Fruit fly (Drosophila melanogaster) whole organism, embryonic: Measurements from ENCODE around the gene Trm7-32.

Source experiments
- Antp ChIP-seq: fragments of 200-800 bp; sonication (Bioruptor generic); optimal IDR thresholded peaks from 3 replicates; lab custom pipeline; 2016; ENCODE audit warnings: missing biosample characterization, missing genetic modification characterization
- CG10267 ChIP-seq: fragments of 200-800 bp; sonication (Bioruptor generic); optimal IDR thresholded peaks from 2 replicates; lab custom pipeline; 2018; ENCODE audit warnings: missing biosample characterization, mild to moderate bottlenecking, missing genetic modification characterization, moderate library complexity
- CG10431 ChIP-seq: fragments of 200-800 bp; sonication (Bioruptor generic); optimal IDR thresholded peaks from 3 replicates; lab custom pipeline; 2018; ENCODE audit warnings: missing biosample characterization, mild to moderate bottlenecking, missing genetic modification characterization
- CG10979 ChIP-seq: fragments of 200-800 bp; sonication (Bioruptor generic); optimal IDR thresholded peaks from 2 replicates; lab custom pipeline; 2018; ENCODE audit warnings: missing biosample characterization, mild to moderate bottlenecking, missing genetic modification characterization, moderate library complexity
- CG11398 ChIP-seq: fragments of 200-800 bp; sonication (Bioruptor generic); optimal IDR thresholded peaks from 2 replicates; lab custom pipeline; 2016; ENCODE audit warnings: missing biosample characterization, missing genetic modification characterization
- CG13424 ChIP-seq: fragments of 200-800 bp; sonication (Bioruptor generic); optimal IDR thresholded peaks from 2 replicates; lab custom pipeline; 2019; ENCODE audit warnings: missing biosample characterization, mild to moderate bottlenecking, missing genetic modification characterization, moderate library complexity
- CG13624 ChIP-seq: fragments of 200-800 bp; sonication (Bioruptor generic); optimal IDR thresholded peaks from 2 replicates; lab custom pipeline; 2016; ENCODE audit warnings: missing biosample characterization, missing genetic modification characterization
- CG16813 ChIP-seq: fragments of 200-800 bp; sonication (Bioruptor generic); IDR thresholded peaks from 3 replicates; pipeline ENCODE4 v1.3.6; 2022; ENCODE audit warnings: missing biosample characterization, missing genetic modification characterization; ENCODE audit not compliant: partially characterized antibody
- CG17328 ChIP-seq: fragments of 200-800 bp; sonication (Bioruptor generic); IDR thresholded peaks from 2 replicates; pipeline ENCODE4 v1.3.6; 2022; ENCODE audit warnings: missing biosample characterization, missing genetic modification characterization
- CG1792 ChIP-seq: fragments of 200-800 bp; sonication (Bioruptor generic); optimal IDR thresholded peaks from 2 replicates; lab custom pipeline; 2016; ENCODE audit warnings: missing biosample characterization, missing genetic modification characterization
- CG2712 ChIP-seq: fragments of 200-800 bp; optimal IDR thresholded peaks from 3 replicates; lab custom pipeline; 2019; ENCODE audit warnings: missing biosample characterization, mild to moderate bottlenecking, missing genetic modification characterization, moderate library complexity
- CG3065 ChIP-seq: fragments of 200-800 bp; sonication (Bioruptor generic); optimal IDR thresholded peaks from 2 replicates; lab custom pipeline; 2016; ENCODE audit warnings: missing biosample characterization, missing genetic modification characterization
- CG34224 ChIP-seq: fragments of 200-800 bp; sonication (Bioruptor generic); IDR thresholded peaks from 3 replicates; pipeline ENCODE4 v1.3.6; 2022; ENCODE audit warnings: missing biosample characterization, missing genetic modification characterization; ENCODE audit not compliant: partially characterized antibody
- CG4282 ChIP-seq: fragments of 200-800 bp; sonication (Bioruptor generic); optimal IDR thresholded peaks from 2 replicates; lab custom pipeline; 2016; ENCODE audit warnings: missing biosample characterization, missing genetic modification characterization
- CG4404 ChIP-seq: fragments of 200-800 bp; sonication (Bioruptor generic); IDR thresholded peaks from 2 replicates; pipeline ENCODE4 v1.3.6; 2022; ENCODE audit warnings: missing biosample characterization, missing genetic modification characterization
- CG6791 ChIP-seq: fragments of 200-800 bp; sonication (Bioruptor generic); IDR thresholded peaks from 3 replicates; pipeline ENCODE4 v1.3.6; 2022; ENCODE audit warnings: missing biosample characterization, missing genetic modification characterization; ENCODE audit not compliant: partially characterized antibody
- CG7987 ChIP-seq: fragments of 200-800 bp; sonication (Bioruptor generic); optimal IDR thresholded peaks from 2 replicates; lab custom pipeline; 2018; ENCODE audit warnings: missing biosample characterization, mild to moderate bottlenecking, missing genetic modification characterization, moderate library complexity
- CG9215 ChIP-seq: fragments of 200-800 bp; sonication (Bioruptor generic); IDR thresholded peaks from 2 replicates; pipeline ENCODE4 v1.3.6; 2022; ENCODE audit warnings: missing biosample characterization, missing genetic modification characterization
- CG9609 ChIP-seq: fragments of 200-800 bp; sonication (Bioruptor generic); optimal IDR thresholded peaks from 3 replicates; lab custom pipeline; 2016; ENCODE audit warnings: missing biosample characterization, missing genetic modification characterization
- CG9817 ChIP-seq: fragments of 200-800 bp; sonication (Bioruptor generic); optimal IDR thresholded peaks from 2 replicates; lab custom pipeline; 2018; ENCODE audit warnings: missing biosample characterization, mild to moderate bottlenecking, missing genetic modification characterization, moderate library complexity
- Dll ChIP-seq: fragments of 200-800 bp; sonication (Bioruptor generic); IDR thresholded peaks from 4 replicates; pipeline ENCODE4 v1.3.6; 2022; ENCODE audit warnings: missing biosample characterization, missing genetic modification characterization; ENCODE audit not compliant: partially characterized antibody
- Doc3 ChIP-seq: fragments of 200-800 bp; sonication (Bioruptor generic); IDR thresholded peaks from 3 replicates; pipeline ENCODE4 v1.3.6; 2022; ENCODE audit warnings: missing biosample characterization, missing genetic modification characterization; ENCODE audit not compliant: partially characterized antibody
- ERR ChIP-seq: fragments of 200-800 bp; sonication (Bioruptor generic); optimal IDR thresholded peaks from 2 replicates; lab custom pipeline; 2016; ENCODE audit warnings: missing biosample characterization, missing genetic modification characterization
- Ets97D ChIP-seq: fragments of 200-800 bp; sonication (Bioruptor generic); optimal IDR thresholded peaks from 3 replicates; lab custom pipeline; 2016; ENCODE audit warnings: missing biosample characterization, missing genetic modification characterization
- Gsc ChIP-seq: fragments of 200-800 bp; sonication (Bioruptor generic); IDR thresholded peaks from 2 replicates; pipeline ENCODE4 v1.3.6; 2022; ENCODE audit warnings: missing biosample characterization, missing genetic modification characterization
- Meics ChIP-seq: fragments of 200-800 bp; sonication (Bioruptor generic); optimal IDR thresholded peaks from 2 replicates; lab custom pipeline; 2017; ENCODE audit warnings: missing biosample characterization, mild to moderate bottlenecking, missing genetic modification characterization
- NC2β ChIP-seq: fragments of 200-800 bp; sonication (Bioruptor generic); optimal IDR thresholded peaks from 2 replicates; lab custom pipeline; 2016; ENCODE audit warnings: missing biosample characterization, missing genetic modification characterization
- PHDP ChIP-seq: fragments of 200-800 bp; sonication (Bioruptor generic); optimal IDR thresholded peaks from 3 replicates; lab custom pipeline; 2018; ENCODE audit warnings: missing biosample characterization, mild to moderate bottlenecking, missing genetic modification characterization, moderate library complexity
- Rfx ChIP-seq: fragments of 200-800 bp; sonication (Bioruptor generic); IDR thresholded peaks from 2 replicates; pipeline ENCODE4 v1.3.6; 2022; ENCODE audit warnings: missing biosample characterization, missing genetic modification characterization
- Sin3A ChIP-seq: fragments of >200 bp; optimal IDR thresholded peaks from 2 replicates; lab custom pipeline; 2018
- Stat92E ChIP-seq, 3 experiments: fragments of >200 bp in 2 of 3; fragments of 200-800 bp in 1 of 3; sonication (Bioruptor generic) in 1 of 3; optimal IDR thresholded peaks; 2 replicates each; lab custom pipeline; 2017 to 2019; ENCODE audit warnings: missing biosample characterization in 3 of 3, missing genetic modification characterization in 3 of 3, mild to moderate bottlenecking in 1 of 3, moderate library complexity in 1 of 3
- Usf ChIP-seq: fragments of 200-800 bp; sonication (Bioruptor generic); optimal IDR thresholded peaks from 2 replicates; lab custom pipeline; 2017; ENCODE audit warnings: missing genotype, missing biosample characterization, missing genetic modification characterization
- Vsx1 ChIP-seq: fragments of 200-800 bp; sonication (Bioruptor generic); optimal IDR thresholded peaks from 2 replicates; lab custom pipeline; 2017; ENCODE audit warnings: missing biosample characterization, mild to moderate bottlenecking, missing genetic modification characterization, missing genetic modification reagents
- bcd ChIP-seq: fragments of 200-800 bp; sonication (Bioruptor generic); optimal IDR thresholded peaks from 2 replicates; lab custom pipeline; 2017; ENCODE audit warnings: missing biosample characterization, mild to moderate bottlenecking, missing genetic modification characterization
- chinmo ChIP-seq: fragments of 200-800 bp; sonication (Bioruptor generic); IDR thresholded peaks from 4 replicates; pipeline ENCODE4 v1.3.6; 2022; ENCODE audit warnings: missing biosample characterization, missing genetic modification characterization; ENCODE audit not compliant: partially characterized antibody
- chm ChIP-seq: fragments of 200-800 bp; sonication (Bioruptor generic); IDR thresholded peaks from 2 replicates; pipeline ENCODE4 v1.3.6; 2022; ENCODE audit warnings: missing biosample characterization, missing genetic modification characterization
- dm ChIP-seq: fragments of 200-800 bp; sonication (Bioruptor generic); optimal IDR thresholded peaks from 3 replicates; lab custom pipeline; 2016; ENCODE audit warnings: missing biosample characterization, missing genetic modification characterization
- fd102C ChIP-seq: fragments of 200-800 bp; sonication (Bioruptor generic); optimal IDR thresholded peaks from 2 replicates; lab custom pipeline; 2018; ENCODE audit warnings: missing biosample characterization, mild to moderate bottlenecking, missing genetic modification characterization, moderate library complexity
- fd96Cb ChIP-seq: fragments of 200-800 bp; sonication (Bioruptor generic); optimal IDR thresholded peaks from 2 replicates; lab custom pipeline; 2018; ENCODE audit warnings: missing biosample characterization, mild to moderate bottlenecking, missing genetic modification characterization, moderate library complexity
- hb ChIP-seq: fragments of 200-800 bp; sonication (Bioruptor generic); IDR thresholded peaks from 3 replicates; pipeline ENCODE4 v1.3.6; 2022; ENCODE audit warnings: missing biosample characterization, missing genetic modification characterization; ENCODE audit not compliant: partially characterized antibody
- maf-S ChIP-seq: fragments of 200-800 bp; sonication (Bioruptor generic); optimal IDR thresholded peaks from 2 replicates; lab custom pipeline; 2016; ENCODE audit warnings: missing biosample characterization, missing genetic modification characterization
- mam ChIP-seq: fragments of 200-800 bp; sonication (Bioruptor generic); optimal IDR thresholded peaks from 3 replicates; lab custom pipeline; 2016; ENCODE audit warnings: missing biosample characterization, missing genetic modification characterization
- phol ChIP-seq: fragments of 200-800 bp; sonication (Bioruptor generic); optimal IDR thresholded peaks from 3 replicates; lab custom pipeline; 2018; ENCODE audit warnings: missing biosample characterization, mild to moderate bottlenecking, missing genetic modification characterization, moderate library complexity
- repo ChIP-seq: fragments of 200-800 bp; sonication (Bioruptor generic); optimal IDR thresholded peaks from 2 replicates; lab custom pipeline; 2016; ENCODE audit warnings: missing biosample characterization, missing genetic modification characterization
- sens ChIP-seq: fragments of 200-800 bp; sonication (Bioruptor generic); peaks from one replicate; lab custom pipeline; 2016; ENCODE audit warnings: missing biosample characterization, missing genetic modification characterization
- sr ChIP-seq: fragments of 200-800 bp; sonication (Bioruptor generic); IDR thresholded peaks from 3 replicates; pipeline ENCODE4 v1.3.6; 2022; ENCODE audit warnings: missing biosample characterization, missing genetic modification characterization
- stwl ChIP-seq: fragments of 200-800 bp; sonication (Bioruptor generic); optimal IDR thresholded peaks from 3 replicates; lab custom pipeline; 2018; ENCODE audit warnings: missing biosample characterization, mild to moderate bottlenecking, missing genetic modification characterization, moderate library complexity
- unpg ChIP-seq: fragments of 200-800 bp; sonication (Bioruptor generic); optimal IDR thresholded peaks from 3 replicates; lab custom pipeline; 2018; ENCODE audit warnings: missing biosample characterization, mild to moderate bottlenecking, missing genetic modification characterization, moderate library complexity

The Trm7-32 gene

DNA sequence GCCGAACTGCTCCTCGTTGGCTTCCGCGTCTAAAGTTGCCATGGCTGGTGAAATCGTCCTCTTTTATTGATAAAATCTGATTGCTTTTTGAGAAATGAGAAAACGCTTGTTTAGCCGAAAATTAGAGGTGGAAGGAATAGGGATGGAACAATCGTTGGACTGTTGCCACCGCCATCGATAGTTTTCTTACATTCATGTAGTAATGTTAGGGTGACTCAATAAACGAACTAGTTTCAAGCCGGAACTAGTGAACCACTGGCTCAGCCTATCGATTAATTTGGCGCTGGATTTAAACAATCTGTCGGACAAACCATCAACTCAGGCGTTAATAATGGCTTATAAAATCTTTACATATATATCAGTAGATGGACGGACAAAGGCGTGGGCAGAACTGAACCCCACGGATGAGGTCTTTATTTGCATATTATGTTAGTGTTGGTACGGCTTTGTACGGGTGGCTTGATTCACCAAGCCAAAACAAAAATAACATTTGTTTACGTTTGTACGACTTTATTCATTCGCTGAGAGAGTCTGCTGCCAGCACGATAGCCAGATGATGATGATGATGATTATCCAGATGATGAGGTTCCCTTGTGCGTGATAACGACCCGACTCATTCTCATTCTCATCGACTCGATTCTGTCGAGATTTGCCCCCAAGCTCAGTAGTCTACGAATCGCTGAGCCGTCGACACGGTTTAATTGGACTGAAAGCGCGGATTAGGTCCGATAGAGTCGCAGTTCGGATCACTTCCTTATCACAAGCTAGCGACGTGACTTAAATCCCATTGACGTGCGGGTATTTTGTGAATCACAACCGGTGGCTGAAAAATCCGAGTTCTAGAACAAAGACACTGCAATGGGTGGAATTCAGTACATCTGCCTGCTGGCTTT lies 38.0 kb upstream of the Trm7-32 start, which contains the start of the genes Sf3a1 and Irc (continued):
- TF ChIP-seq ERR (peak; percentile 25), CG2712 (tag; lab: Kevin White, UChicago) (peak; percentile 51), CG13424 (tag; lab: Kevin White, UChicago) (peak; percentile 6), CG11398 (GFP tag; lab: Kevin White, UChicago) (peak; percentile 13), Rfx (GFP tag; lab: Robert Waterston, UW) (peak; percentile 73), CG10267 (peak; percentile 42), Stat92E (GFP tag; optimal IDR thresholded peaks at IDR 0.05; lab: Kevin White, UChicago) (peak in 1 of 3 experiments; percentile 68), Vsx1 (GFP tag; lab: Kevin White, UChicago) (no peak), CG7987 (GFP tag; lab: Kevin White, UChicago) (peak; percentile 78), Sin3A (lab: Kevin White, UChicago) (peak; percentile 61), stwl (tag; lab: Kevin White, UChicago) (peak; percentile 82), Dll (GFP tag; lab: Robert Waterston, UW) (peak; percentile 96), NC2β (GFP tag; lab: Kevin White, UChicago) (peak; percentile 55), maf-S (GFP tag; lab: Kevin White, UChicago) (peak; percentile 1), fd96Cb (tag; lab: Kevin White, UChicago) (no peak), CG16813 (GFP tag; lab: Robert Waterston, UW) (peak; percentile 93), CG17328 (GFP tag; lab: Robert Waterston, UW) (0 out of 2 replicates have a peak, but pooled peaks have one; percentile 19), CG3065 (GFP tag; lab: Kevin White, UChicago) (peak; percentile 30), CG9215 (GFP tag; lab: Robert Waterston, UW) (no peak), CG1792 (no peak), CG4282 (GFP tag; lab: Kevin White, UChicago) (peak; percentile 21), CG4404 (no peak), bcd (peak; percentile 1), sr (GFP tag; lab: Robert Waterston, UW) (peak; percentile 47; the same call in 2 of the 3 replicates), chinmo (peak; percentile 96), CG34224 (peak; percentile 95), phol (peak; percentile 43), sens (GFP tag; lab: Kevin White, UChicago) (peak; percentile 89), repo (GFP tag; lab: Kevin White, UChicago) (peak; percentile 20), dm (peak; percentile 44), mam (peak; percentile 57), CG9817 (tag; lab: Kevin White, UChicago) (peak; percentile 8), CG13624 (GFP tag; lab: Kevin White, UChicago) (peak; percentile 41), Doc3 (GFP tag; lab: Robert Waterston, UW) (peak; percentile 93), CG6791 (peak; percentile 96), Antp (peak; percentile 19), hb (peak; percentile 93), Ets97D (GFP tag; lab: Kevin White, UChicago) (peak; percentile 78), unpg (peak; percentile 14), CG10979 (tag; lab: Kevin White, UChicago) (no peak), Gsc (GFP tag; lab: Robert Waterston, UW) (no peak), chm (GFP tag; lab: Robert Waterston, UW) (peak; percentile 5; the same call in 1 of the 2 replicates), fd102C (no peak), Usf (GFP tag; lab: Kevin White, UChicago) (no peak), CG10431 (GFP tag; lab: Kevin White, UChicago) (peak; percentile 47), Meics (GFP tag; lab: Kevin White, UChicago) (no peak), PHDP (peak; percentile 5), CG9609 (GFP tag; lab: Kevin White, UChicago) (peak; percentile 2)
